Fruit fly (Drosophila melanogaster) Kc167 (cell line): Measurements from ENCODE around the gene usp.

ENCODE experiments used
- insv ChIP-seq: fragments of >200 bp; optimal IDR thresholded peaks from 3 replicates; lab custom pipeline; 2018; ENCODE audit warnings: missing external identifiers
- psq ChIP-seq: fragments of >200 bp; optimal IDR thresholded peaks from 2 replicates; lab custom pipeline; 2017; ENCODE audit warnings: missing external identifiers
- ttk ChIP-seq: sonication (Bioruptor generic); optimal IDR thresholded peaks from 2 replicates; lab custom pipeline; 2017; ENCODE audit warnings: missing external identifiers

- TF ChIP-seq psq (lab: Kevin White, UChicago): no peak
- TF ChIP-seq ttk (lab: Kevin White, UChicago): no peak
- no peak for TF ChIP-seq insv (lab: Kevin White, UChicago)
Observed at dm6 chrX:2024819-2025218, 17.3 kb downstream of the usp start.
